Worm (Caenorhabditis elegans) whole organism, late embryonic: ENCODE measurements around the gene nhr-132.

Source experiments
- Y22D7AL.16 ChIP-seq: sonication (generic microtip); optimal IDR thresholded peaks from 2 replicates; lab custom pipeline; 2016; ENCODE audit warnings: missing genetic modification characterization, missing compliant biosample characterization
- ceh-18 ChIP-seq: sonication (generic microtip); optimal IDR thresholded peaks from 2 replicates; lab custom pipeline; 2016; ENCODE audit warnings: missing genetic modification characterization, missing compliant biosample characterization
- ceh-31 ChIP-seq: sonication (generic microtip); optimal IDR thresholded peaks from 2 replicates; lab custom pipeline; 2016; ENCODE audit warnings: missing genetic modification characterization, missing compliant biosample characterization
- ceh-48 ChIP-seq: sonication (generic microtip); optimal IDR thresholded peaks from 2 replicates; lab custom pipeline; 2016; ENCODE audit warnings: missing genetic modification characterization, inconsistent platforms, missing compliant biosample characterization
- eyg-1 ChIP-seq: sonication (generic microtip); optimal IDR thresholded peaks from 2 replicates; lab custom pipeline; 2016; ENCODE audit warnings: missing genotype, missing genetic modification characterization, missing compliant biosample characterization
- hlh-8 ChIP-seq: sonication (generic microtip); optimal IDR thresholded peaks from 2 replicates; lab custom pipeline; 2016; ENCODE audit warnings: missing genotype, missing genetic modification characterization, missing compliant biosample characterization
- nfya-1 ChIP-seq: sonication (generic microtip); optimal IDR thresholded peaks from 2 replicates; lab custom pipeline; 2017; ENCODE audit warnings: missing genetic modification characterization, mild to moderate bottlenecking, missing compliant biosample characterization, antibody characterized with exemption, moderate library complexity
- pax-1 ChIP-seq: fragments of 150-350 bp; optimal IDR thresholded peaks from 2 replicates; lab custom pipeline; 2014; ENCODE audit warnings: missing biosample characterization, missing genetic modification characterization
- tbx-2 ChIP-seq: sonication (generic microtip); optimal IDR thresholded peaks from 2 replicates; lab custom pipeline; 2016; ENCODE audit warnings: missing genetic modification characterization, missing compliant biosample characterization
- tbx-7 ChIP-seq: sonication (generic microtip); optimal IDR thresholded peaks from 2 replicates; lab custom pipeline; 2016; ENCODE audit warnings: missing genotype, missing genetic modification characterization, missing compliant biosample characterization
- unc-42 ChIP-seq: sonication (generic microtip); optimal IDR thresholded peaks from 2 replicates; lab custom pipeline; 2016; ENCODE audit warnings: missing genotype, missing genetic modification characterization, missing compliant biosample characterization

DNA sequence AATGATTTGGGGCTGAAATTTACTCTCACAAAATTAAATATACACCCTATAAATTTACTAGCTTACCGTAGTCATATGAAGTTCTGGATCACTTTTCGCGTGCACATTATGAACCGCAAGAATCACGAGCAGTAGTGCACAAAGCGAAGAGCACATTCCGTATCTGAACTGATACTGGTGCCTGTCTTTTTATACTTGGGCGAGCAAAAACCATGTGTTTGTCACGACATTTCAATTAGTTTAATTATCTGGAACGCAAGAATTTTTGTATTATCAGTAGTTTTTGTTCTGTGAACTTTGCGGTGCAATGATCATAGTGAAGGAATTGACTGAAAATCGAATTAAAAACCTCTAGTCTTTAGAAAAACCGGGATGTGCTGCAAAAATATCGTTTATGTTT lies 10.2 kb upstream of the nhr-132 start, which contains the start of gene lipl-3:
- TF ChIP-seq ceh-18 (tag; lab: Kevin White, UChicago) (no peak), Y22D7AL.16 (tag; lab: Kevin White, UChicago) (no peak), pax-1 (no peak), tbx-7 (tag; lab: Kevin White, UChicago) (no peak), ceh-48 (tag; lab: Kevin White, UChicago) (no peak), ceh-31 (tag; lab: Kevin White, UChicago) (no peak), tbx-2 (tag; lab: Kevin White, UChicago) (no peak), nfya-1 (no peak), eyg-1 (tag; lab: Kevin White, UChicago) (no peak), hlh-8 (tag; lab: Kevin White, UChicago) (no peak), unc-42 (tag; lab: Kevin White, UChicago) (no peak)
